Fruit fly (Drosophila melanogaster) whole organism, prepupa: ENCODE data around the gene CG7872.

ENCODE experiments used
- CG10669 ChIP-seq: fragments of 200-800 bp; sonication (Bioruptor generic); optimal IDR thresholded peaks from 3 replicates; lab custom pipeline; 2018; ENCODE audit warnings: missing biosample characterization, mild to moderate bottlenecking, missing genetic modification characterization, moderate library complexity
- CG15336 ChIP-seq: fragments of 200-800 bp; sonication (Bioruptor generic); IDR thresholded peaks from 2 replicates; pipeline ENCODE4 v1.3.6; 2022; ENCODE audit warnings: missing biosample characterization, missing genetic modification characterization
- CG1621 ChIP-seq: fragments of 200-800 bp; sonication (Bioruptor generic); optimal IDR thresholded peaks from 3 replicates; lab custom pipeline; 2018; ENCODE audit warnings: missing biosample characterization, mild to moderate bottlenecking, missing genetic modification characterization
- CG16779 ChIP-seq: fragments of 200-800 bp; sonication (Bioruptor generic); optimal IDR thresholded peaks from 3 replicates; lab custom pipeline; 2017; ENCODE audit warnings: missing biosample characterization, mild to moderate bottlenecking, missing genetic modification characterization
- CG4318 ChIP-seq: fragments of 200-800 bp; sonication (Bioruptor generic); optimal IDR thresholded peaks from 3 replicates; lab custom pipeline; 2017; ENCODE audit warnings: missing biosample characterization, mild to moderate bottlenecking, missing genetic modification characterization
- Ets21C ChIP-seq: fragments of 200-800 bp; sonication (Bioruptor generic); optimal IDR thresholded peaks from 3 replicates; lab custom pipeline; 2016; ENCODE audit warnings: missing biosample characterization, missing genetic modification characterization
- Met ChIP-seq: fragments of 200-800 bp; sonication (Bioruptor generic); optimal IDR thresholded peaks from 3 replicates; lab custom pipeline; 2016; ENCODE audit warnings: missing biosample characterization, missing genetic modification characterization
- Sox14 ChIP-seq: fragments of 200-800 bp; sonication (Bioruptor generic); optimal IDR thresholded peaks from 3 replicates; lab custom pipeline; 2016; ENCODE audit warnings: missing biosample characterization, missing genetic modification characterization
- fd59A ChIP-seq: fragments of 200-800 bp; sonication (Bioruptor generic); optimal IDR thresholded peaks from 2 replicates; lab custom pipeline; 2017; ENCODE audit warnings: missing biosample characterization, mild to moderate bottlenecking, missing genetic modification characterization, missing genetic modification reagents
- lz ChIP-seq: fragments of 200-800 bp; sonication (Bioruptor generic); optimal IDR thresholded peaks from 3 replicates; lab custom pipeline; 2016; ENCODE audit warnings: missing biosample characterization, missing genetic modification characterization
- net ChIP-seq: fragments of 200-800 bp; sonication (Bioruptor generic); optimal IDR thresholded peaks from 3 replicates; lab custom pipeline; 2016; ENCODE audit warnings: missing biosample characterization, missing genetic modification characterization
- salr ChIP-seq, 2 experiments: fragments of 200-800 bp; sonication (Bioruptor generic); optimal IDR thresholded peaks; 3 replicates each; lab custom pipeline; 2016 to 2018; ENCODE audit warnings: missing biosample characterization in 2 of 2, missing genetic modification characterization in 2 of 2, mild to moderate bottlenecking in 1 of 2

DNA sequence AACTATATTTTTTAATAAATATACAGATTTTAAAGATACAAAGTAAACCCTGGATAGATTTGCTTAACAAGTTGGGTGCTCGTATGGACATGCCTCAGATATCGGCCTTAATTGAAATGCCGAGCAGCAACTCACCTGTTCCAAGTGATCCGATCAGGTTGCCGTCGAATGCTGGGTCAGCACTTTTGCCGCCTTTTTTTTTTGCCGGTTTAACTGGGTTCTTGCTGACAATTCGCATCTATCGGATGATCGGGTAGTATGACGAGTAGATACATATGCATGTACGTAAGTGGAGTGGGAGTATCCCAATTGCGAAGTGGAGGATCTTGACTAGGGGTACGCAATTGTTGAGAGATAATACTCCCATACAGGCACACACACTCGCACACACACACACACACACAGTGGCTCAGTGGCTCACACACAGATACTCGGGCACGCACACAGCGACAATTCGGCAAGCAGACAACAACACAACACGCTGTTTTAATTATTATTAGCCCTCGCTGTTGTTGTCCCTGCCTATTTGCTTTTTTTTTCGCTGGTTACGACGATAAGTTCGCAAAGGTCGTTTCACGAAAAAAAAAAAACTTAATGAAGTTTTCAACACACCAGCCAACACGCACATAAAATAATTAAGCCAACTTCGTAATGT, 14.9 kb downstream of the CG7872 start:
- TF ChIP-seq Ets21C (GFP tag; lab: Kevin White, UChicago): no peak
- TF ChIP-seq CG15336 (GFP tag; lab: Robert Waterston, UW): no peak
- TF ChIP-seq salr (GFP tag; optimal IDR thresholded peaks at IDR 0.05; lab: Kevin White, UChicago): no peak
- no peak for TF ChIP-seq net (GFP tag; lab: Kevin White, UChicago)
- TF ChIP-seq Met (GFP tag; lab: Kevin White, UChicago): no peak
- TF ChIP-seq fd59A (GFP tag; lab: Kevin White, UChicago): no peak
- no peak for TF ChIP-seq CG16779
- no peak for TF ChIP-seq CG1621 (tag; lab: Kevin White, UChicago)
- TF ChIP-seq lz: no peak
- TF ChIP-seq CG10669 (GFP tag; lab: Kevin White, UChicago): no peak
- TF ChIP-seq Sox14 (GFP tag; lab: Kevin White, UChicago): no peak
- no peak for TF ChIP-seq CG4318 (GFP tag; lab: Kevin White, UChicago)
